Worm (Caenorhabditis elegans): ENCODE measurements around the gene arrd-10.

arrd-10 gene

ce11 chrII:12944587-12945126, 4.8 kb downstream of the arrd-10 start (continued):
- peak; percentile 62 for TF ChIP-seq pqm-1 (tag; optimal IDR thresholded peaks at IDR 0.05)
- TF ChIP-seq aly-2 (tag; optimal IDR thresholded peaks at IDR 0.05) = peak; percentile 93
- peak; percentile 95 for TF ChIP-seq fkh-8 (tag; optimal IDR thresholded peaks at IDR 0.05)
- TF ChIP-seq nhr-90 (tag; optimal IDR thresholded peaks at IDR 0.05; ENCODE audit: poor library complexity) = peak; percentile 99
- TF ChIP-seq fkh-4 (tag; optimal IDR thresholded peaks at IDR 0.05; ENCODE audit: borderline replicate concordance) = peak; percentile 44
- TF ChIP-seq nhr-11 (tag; optimal IDR thresholded peaks at IDR 0.05) = peak; percentile 70
- TF ChIP-seq tlp-1 (tag; optimal IDR thresholded peaks at IDR 0.05) = no peak
- peak; percentile 95 for TF ChIP-seq ceh-8 (GFP tag; optimal IDR thresholded peaks at IDR 0.05)
- peak; percentile 94 for TF ChIP-seq tbx-2 (tag; optimal IDR thresholded peaks at IDR 0.05)
- no peak for TF ChIP-seq hlh-17 (GFP tag; optimal IDR thresholded peaks at IDR 0.05; ENCODE audit: borderline replicate concordance)
- TF ChIP-seq nhr-28 (tag; optimal IDR thresholded peaks at IDR 0.05) = no peak
- peak; percentile 94 for TF ChIP-seq xbp-1 (tag; optimal IDR thresholded peaks at IDR 0.05)
- TF ChIP-seq lin-39 (tag; optimal IDR thresholded peaks at IDR 0.05) = peak; percentile 91
- TF ChIP-seq lin-15B (tag; optimal IDR thresholded peaks at IDR 0.05) = peak; percentile 35
- TF ChIP-seq pax-3 (tag; optimal IDR thresholded peaks at IDR 0.05) = peak; percentile 93
- TF ChIP-seq nhr-47 (tag; optimal IDR thresholded peaks at IDR 0.05) = peak; percentile 99
- peak; percentile 97 for TF ChIP-seq dsc-1 (tag; optimal IDR thresholded peaks at IDR 0.05)
- TF ChIP-seq ets-5 (GFP tag; IDR thresholded peaks at IDR 0.05) = 0 out of 2 replicates have a peak, but pooled peaks have one; percentile 5
- peak; percentile 96 for TF ChIP-seq egl-13 (tag; optimal IDR thresholded peaks at IDR 0.05)
- TF ChIP-seq ceh-63 (GFP tag; optimal IDR thresholded peaks at IDR 0.05) = no peak
- TF ChIP-seq unc-30 (tag; optimal IDR thresholded peaks at IDR 0.05) = no peak
- TF ChIP-seq efl-1 (optimal IDR thresholded peaks at IDR 0.05) = peak; percentile 81 to 86
- peak; percentile 67 to 98 for TF ChIP-seq efl-1 (GFP tag; optimal IDR thresholded peaks at IDR 0.05 in 1 of 2)
- no peak for TF ChIP-seq sptf-1 (tag; optimal IDR thresholded peaks at IDR 0.05)
- peak; percentile 49 for TF ChIP-seq hlh-4 (tag; optimal IDR thresholded peaks at IDR 0.05)
- peak; percentile 92 for TF ChIP-seq nhr-77 (tag; optimal IDR thresholded peaks at IDR 0.05)
- TF ChIP-seq blmp-1 (tag; optimal IDR thresholded peaks at IDR 0.05) = peak; percentile 43
- peak; percentile 55 to 95 for TF ChIP-seq ztf-11 (tag; optimal IDR thresholded peaks at IDR 0.05)
- no peak for TF ChIP-seq nhr-84 (tag; optimal IDR thresholded peaks at IDR 0.05)
- peak; percentile 95 for TF ChIP-seq lin-14 (GFP tag; optimal IDR thresholded peaks at IDR 0.05)
- peak; percentile 92 for TF ChIP-seq fos-1 (tag; optimal IDR thresholded peaks at IDR 0.05)
- peak; percentile 92 for TF ChIP-seq zip-4 (GFP tag; optimal IDR thresholded peaks at IDR 0.05)
- TF ChIP-seq jun-1 (tag; optimal IDR thresholded peaks at IDR 0.05) = peak; percentile 88
- peak; percentile 46 for TF ChIP-seq nhr-237 (tag; optimal IDR thresholded peaks at IDR 0.05)
- peak; percentile 81 for TF ChIP-seq sox-4 (tag; optimal IDR thresholded peaks at IDR 0.05)
- no peak for TF ChIP-seq unc-62 (GFP tag; optimal IDR thresholded peaks at IDR 0.05)
- TF ChIP-seq ces-1 (GFP tag; optimal IDR thresholded peaks at IDR 0.05) = no peak
- TF ChIP-seq lir-3 (tag; optimal IDR thresholded peaks at IDR 0.05; ENCODE audit: poor library complexity) = peak; percentile 72
- TF ChIP-seq fkh-10 (GFP tag; optimal IDR thresholded peaks at IDR 0.05) = peak; percentile 70
- peak; percentile 100 for TF ChIP-seq ama-1 (optimal IDR thresholded peaks at IDR 0.05)
- TF ChIP-seq ztf-4 (tag; optimal IDR thresholded peaks at IDR 0.05) = peak; percentile 85
- no peak for TF ChIP-seq vab-15 (tag; optimal IDR thresholded peaks at IDR 0.05)
- TF ChIP-seq unc-98 (GFP tag; IDR thresholded peaks at IDR 0.05) = peak; percentile 68

DNA sequence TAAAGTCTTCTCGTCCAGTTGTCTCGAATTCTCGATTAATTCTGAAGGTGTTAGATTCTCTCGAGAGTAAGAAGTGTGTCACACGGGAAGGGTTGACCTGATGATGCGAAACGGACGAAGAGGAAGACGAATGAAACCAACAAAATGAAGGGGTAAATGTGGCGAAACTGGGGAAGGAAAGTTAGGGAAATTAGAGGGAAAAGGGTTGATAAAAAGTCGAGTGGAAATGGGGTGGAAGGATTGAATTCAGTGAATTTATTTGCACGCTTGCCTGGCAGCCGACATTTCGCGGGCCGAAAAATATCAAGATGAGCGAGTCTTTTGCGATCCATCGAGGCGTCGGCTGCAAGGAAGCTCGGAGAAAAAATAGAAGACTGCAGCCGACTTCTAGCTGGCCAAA, 8.3 kb downstream of the arrd-10 start, which contains the start of gene F58G1.7:
F58G1.7 (minus strand) TSS at position 101 of the 400 bp plus-strand sequence.
- TF ChIP-seq fkh-8 (tag; optimal IDR thresholded peaks at IDR 0.05) (no peak), blmp-1 (tag; optimal IDR thresholded peaks at IDR 0.05) (peak; percentile 50)
